Worm (Caenorhabditis elegans) whole organism, L2 larva: ENCODE data around the gene C54F6.5.

Experiments
- C34F6.9 ChIP-seq: fragments of 150-350 bp; optimal IDR thresholded peaks from 2 replicates; lab custom pipeline; 2014; ENCODE audit warnings: missing biosample characterization, missing genetic modification characterization
- F13H6.1 ChIP-seq: sonication (generic microtip); optimal IDR thresholded peaks from 2 replicates; lab custom pipeline; 2016; ENCODE audit warnings: missing genetic modification characterization, missing compliant biosample characterization
- R02D3.7 ChIP-seq: fragments of 150-350 bp; optimal IDR thresholded peaks from 2 replicates; lab custom pipeline; 2014; ENCODE audit warnings: missing biosample characterization, missing genetic modification characterization
- Y55F3AM.14 ChIP-seq: fragments of 200-800 bp; sonication (Bioruptor generic); optimal IDR thresholded peaks from 2 replicates; lab custom pipeline; 2018; ENCODE audit warnings: mild to moderate bottlenecking, missing genetic modification characterization, missing compliant biosample characterization
- ZK546.5 ChIP-seq: sonication (generic microtip); optimal IDR thresholded peaks from 2 replicates; lab custom pipeline; 2017; ENCODE audit warnings: missing biosample characterization, missing genetic modification characterization
- alr-1 ChIP-seq: fragments of 150-350 bp; optimal IDR thresholded peaks from 2 replicates; lab custom pipeline; 2014; ENCODE audit warnings: missing biosample characterization, missing genetic modification characterization
- aly-2 ChIP-seq: fragments of 150-350 bp; optimal IDR thresholded peaks from 2 replicates; lab custom pipeline; 2014; ENCODE audit warnings: missing biosample characterization, missing genetic modification characterization
- ama-1 ChIP-seq: fragments of 150-350 bp; optimal IDR thresholded peaks from 2 replicates; lab custom pipeline; 2018; ENCODE audit warnings: inconsistent platforms
- blmp-1 ChIP-seq: sonication (generic microtip); optimal IDR thresholded peaks from 2 replicates; lab custom pipeline; 2017; ENCODE audit warnings: missing genetic modification characterization, mild to moderate bottlenecking, missing compliant biosample characterization, antibody characterized with exemption, moderate library complexity; ENCODE audit not compliant: insufficient read depth
- ceh-16 ChIP-seq: fragments of 150-350 bp; optimal IDR thresholded peaks from 2 replicates; lab custom pipeline; 2014; ENCODE audit warnings: missing biosample characterization, missing genetic modification characterization
- ceh-82 ChIP-seq: fragments of 150-350 bp; optimal IDR thresholded peaks from 2 replicates; lab custom pipeline; 2014; ENCODE audit warnings: missing biosample characterization, missing genetic modification characterization
- crh-2 ChIP-seq: sonication (generic microtip); optimal IDR thresholded peaks from 2 replicates; lab custom pipeline; 2017; ENCODE audit warnings: missing biosample characterization, missing genetic modification characterization
- dmd-4 ChIP-seq: sonication (generic microtip); optimal IDR thresholded peaks from 2 replicates; lab custom pipeline; 2017; ENCODE audit warnings: missing biosample characterization, missing genetic modification characterization
- egl-27 ChIP-seq: sonication (generic microtip); optimal IDR thresholded peaks from 3 replicates; lab custom pipeline; 2017; ENCODE audit warnings: missing biosample characterization, missing genetic modification reagents, missing genetic modification characterization
- elt-1 ChIP-seq: fragments of 150-350 bp; optimal IDR thresholded peaks from 2 replicates; lab custom pipeline; 2014; ENCODE audit warnings: missing biosample characterization, missing genetic modification characterization
- elt-3 ChIP-seq: sonication (generic microtip); optimal IDR thresholded peaks from 2 replicates; lab custom pipeline; 2017; ENCODE audit warnings: missing biosample characterization, missing genetic modification characterization
- fos-1 ChIP-seq: fragments of 150-350 bp; optimal IDR thresholded peaks from 2 replicates; lab custom pipeline; 2014; ENCODE audit warnings: missing biosample characterization, missing genetic modification characterization
- lin-11 ChIP-seq: fragments of 150-350 bp; sonication (generic microtip); optimal IDR thresholded peaks from 2 replicates; lab custom pipeline; 2014; ENCODE audit warnings: missing biosample characterization, missing genetic modification characterization, inconsistent platforms, mixed read lengths
- lin-39 ChIP-seq: fragments of 150-350 bp; optimal IDR thresholded peaks from 2 replicates; lab custom pipeline; 2014; ENCODE audit warnings: missing biosample characterization, missing genetic modification reagents, missing genetic modification characterization
- lsy-2 ChIP-seq, 2 experiments: fragments of 150-350 bp in 1 of 2; sonication (generic microtip) in 1 of 2; optimal IDR thresholded peaks; 2 replicates each; lab custom pipeline; 2014 to 2017; ENCODE audit warnings: missing biosample characterization in 2 of 2, missing genetic modification characterization in 2 of 2
- mab-5 ChIP-seq: fragments of 150-350 bp; optimal IDR thresholded peaks from 2 replicates; lab custom pipeline; 2014; ENCODE audit warnings: missing biosample characterization, missing genetic modification characterization
- mbf-1 ChIP-seq: sonication (generic microtip); optimal IDR thresholded peaks from 2 replicates; lab custom pipeline; 2017; ENCODE audit warnings: missing biosample characterization, missing genetic modification characterization
- mdl-1 ChIP-seq, 2 experiments: fragments of 150-350 bp in 1 of 2; sonication (generic microtip) in 1 of 2; optimal IDR thresholded peaks; 2 replicates each; lab custom pipeline; 2017; ENCODE audit warnings: missing biosample characterization in 2 of 2, missing genetic modification characterization in 2 of 2
- nhr-11 ChIP-seq: fragments of 150-350 bp; optimal IDR thresholded peaks from 2 replicates; lab custom pipeline; 2014; ENCODE audit warnings: missing biosample characterization, missing genetic modification characterization
- nhr-129 ChIP-seq: fragments of 150-350 bp; optimal IDR thresholded peaks from 2 replicates; lab custom pipeline; 2014; ENCODE audit warnings: missing biosample characterization, missing genetic modification characterization
- nhr-21 ChIP-seq: fragments of 150-350 bp; optimal IDR thresholded peaks from 2 replicates; lab custom pipeline; 2014; ENCODE audit warnings: missing biosample characterization, missing genetic modification characterization
- nhr-237 ChIP-seq: fragments of 150-350 bp; optimal IDR thresholded peaks from 2 replicates; lab custom pipeline; 2014; ENCODE audit warnings: missing biosample characterization, missing genetic modification characterization
- nhr-25 ChIP-seq: fragments of 150-350 bp; sonication (generic microtip); optimal IDR thresholded peaks from 3 replicates; lab custom pipeline; 2014; ENCODE audit warnings: missing biosample characterization, missing genetic modification characterization
- nhr-6 ChIP-seq: fragments of 150-350 bp; optimal IDR thresholded peaks from 2 replicates; lab custom pipeline; 2014; ENCODE audit warnings: missing biosample characterization, missing genetic modification characterization
- nhr-77 ChIP-seq: fragments of 150-350 bp; optimal IDR thresholded peaks from 2 replicates; lab custom pipeline; 2014; ENCODE audit warnings: missing biosample characterization, missing genetic modification characterization
- sma-3 ChIP-seq: sonication (generic microtip); optimal IDR thresholded peaks from 2 replicates; lab custom pipeline; 2016; ENCODE audit warnings: missing genetic modification reagents, missing genetic modification characterization, missing compliant biosample characterization
- unc-39 ChIP-seq: fragments of 150-350 bp; optimal IDR thresholded peaks from 2 replicates; lab custom pipeline; 2014; ENCODE audit warnings: missing biosample characterization, missing genetic modification characterization
- unc-55 ChIP-seq: fragments of 150-350 bp; sonication (generic microtip); optimal IDR thresholded peaks from 3 replicates; lab custom pipeline; 2014; ENCODE audit warnings: missing biosample characterization, missing genetic modification reagents, missing genetic modification characterization
- zag-1 ChIP-seq: fragments of 150-350 bp; optimal IDR thresholded peaks from 2 replicates; lab custom pipeline; 2014; ENCODE audit warnings: missing biosample characterization, missing genetic modification characterization
- ztf-1 ChIP-seq: fragments of 200-800 bp; sonication (Bioruptor generic); conservative IDR thresholded peaks from 2 replicates; pipeline ENCODE4 v1.3.6; 2022; ENCODE audit warnings: missing genetic modification characterization, missing compliant biosample characterization
- ztf-11 ChIP-seq: sonication (generic microtip); optimal IDR thresholded peaks from 2 replicates; lab custom pipeline; 2017; ENCODE audit warnings: missing biosample characterization, missing genetic modification characterization
- ztf-4 ChIP-seq: fragments of 150-350 bp; optimal IDR thresholded peaks from 2 replicates; lab custom pipeline; 2014; ENCODE audit warnings: missing biosample characterization, missing genetic modification characterization

Gene C54F6.5

DNA sequence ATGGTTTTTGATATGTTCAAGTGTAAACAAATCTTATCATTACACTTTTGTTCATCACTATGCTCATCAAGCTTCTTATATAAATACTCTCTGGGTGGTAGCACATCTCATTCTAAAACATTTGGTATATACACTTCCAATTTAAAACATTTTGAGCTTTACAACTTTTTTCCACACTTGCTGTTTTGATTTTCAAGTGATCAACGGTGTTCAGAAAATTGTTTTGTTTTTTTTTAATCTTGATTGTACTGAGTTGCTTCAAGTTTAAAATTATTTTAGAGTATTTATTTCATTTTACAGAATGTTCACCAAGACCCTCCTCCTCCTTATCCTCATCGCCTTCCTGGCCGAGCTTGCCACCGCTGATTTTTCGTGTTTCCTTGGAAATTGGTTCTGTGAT is at the start of gene C54F6.5:
Gene C54F6.5 (plus strand): TSS at position 301 of the 400 bp plus-strand sequence.
- no peak for TF ChIP-seq nhr-6

DNA sequence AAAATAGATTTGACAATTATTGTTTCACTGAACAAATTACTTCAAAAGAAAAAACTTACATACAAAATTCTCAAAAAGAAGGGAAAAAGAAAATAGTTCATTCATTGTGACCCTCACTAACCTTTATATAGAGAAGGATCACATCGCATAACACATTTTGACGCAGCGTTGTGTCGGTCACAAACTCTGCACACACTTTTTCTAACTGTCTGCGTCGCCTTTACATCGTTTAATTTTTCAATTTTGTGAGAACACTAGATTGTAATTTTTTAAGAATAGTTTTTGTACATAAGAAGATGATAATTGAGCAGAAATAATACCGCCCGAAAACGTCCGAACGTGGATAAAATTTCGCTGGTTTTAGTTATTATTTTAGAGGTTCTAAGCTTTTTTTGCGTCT is 48.0 kb upstream of the C54F6.5 start, which contains the start of gene C18B10.6:
Gene C18B10.6 (minus strand): TSS at position 101 of the 400 bp plus-strand sequence.
- TF ChIP-seq mdl-1 (tag; optimal IDR thresholded peaks at IDR 0.05; lab: Kevin White, UChicago) (no peak), R02D3.7 (tag; lab: Kevin White, UChicago) (no peak), lin-39 (tag; lab: Kevin White, UChicago) (no peak), nhr-237 (tag; lab: Kevin White, UChicago) (no peak), mab-5 (tag; lab: Kevin White, UChicago) (no peak), ceh-82 (no peak), egl-27 (tag; lab: Kevin White, UChicago) (no peak), elt-3 (no peak), nhr-25 (tag; lab: Kevin White, UChicago) (no peak), Y55F3AM.14 (GFP tag; lab: Kevin White, UChicago) (no peak)

DNA sequence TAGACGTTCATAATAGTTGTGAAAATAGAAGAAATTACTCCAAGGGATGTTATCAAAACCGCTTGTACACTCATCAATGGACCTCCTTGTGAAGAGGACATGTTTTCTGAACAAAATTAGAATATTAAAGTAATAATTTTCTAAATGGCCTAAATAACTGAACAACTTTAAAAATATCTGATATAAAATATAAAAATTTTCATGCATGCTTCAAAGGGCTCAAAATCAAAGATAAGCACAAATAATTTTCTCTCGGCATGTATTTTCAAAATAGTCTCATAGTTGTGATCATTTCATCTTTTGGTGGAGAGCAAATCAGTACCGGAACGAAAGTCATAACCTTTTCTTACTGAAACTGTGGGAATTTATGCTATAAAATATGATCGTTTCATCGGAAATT is 43.9 kb upstream of the C54F6.5 start, which contains the start of gene srbc-8:
Gene srbc-8 (minus strand): TSS at position 101 of the 400 bp plus-strand sequence.
- TF ChIP-seq mab-5 (tag; lab: Kevin White, UChicago) (no peak), unc-55 (GFP tag; lab: Kevin White, UChicago) (no peak), nhr-237 (tag; lab: Kevin White, UChicago) (no peak), dmd-4 (no peak), ceh-82 (no peak), unc-39 (tag; lab: Kevin White, UChicago) (no peak), elt-3 (no peak), nhr-77 (tag; lab: Kevin White, UChicago) (no peak), R02D3.7 (tag; lab: Kevin White, UChicago) (no peak), crh-2 (tag; lab: Kevin White, UChicago) (no peak), aly-2 (tag; lab: Kevin White, UChicago) (no peak), F13H6.1 (tag; lab: Kevin White, UChicago) (no peak), ceh-16 (tag; lab: Kevin White, UChicago) (no peak), nhr-11 (tag; lab: Kevin White, UChicago) (no peak), mbf-1 (tag; lab: Kevin White, UChicago) (no peak), ztf-1 (GFP tag; lab: Robert Waterston, UW) (no peak), lsy-2 (tag; optimal IDR thresholded peaks at IDR 0.05; lab: Kevin White, UChicago) (no peak), ztf-11 (tag; lab: Kevin White, UChicago) (no peak)

DNA sequence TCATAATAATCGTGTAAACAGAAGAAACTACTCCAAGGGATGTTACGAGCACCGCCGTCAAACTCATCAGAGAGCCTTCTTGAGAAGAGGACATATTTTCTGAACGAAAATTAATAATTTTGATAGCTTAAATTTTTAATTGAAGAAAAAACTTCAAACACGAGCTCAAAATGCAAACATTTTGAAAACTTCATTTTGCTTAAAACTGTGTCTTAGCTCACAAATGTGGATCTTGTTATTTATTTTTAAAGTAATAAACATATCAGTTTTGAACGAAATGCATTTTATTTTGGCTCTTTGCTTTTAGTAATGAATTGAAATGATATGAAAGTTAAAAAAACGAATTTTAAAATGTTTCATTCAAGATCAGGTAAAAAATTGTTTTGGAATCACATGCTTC is 41.4 kb upstream of the C54F6.5 start, which contains the start of gene srbc-7:
Gene srbc-7 (minus strand): TSS at position 101 of the 400 bp plus-strand sequence.
- TF ChIP-seq nhr-77 (tag; lab: Kevin White, UChicago), result no peak
- TF ChIP-seq ztf-4, result no peak
- TF ChIP-seq ceh-82, result no peak
- no peak for TF ChIP-seq nhr-21 (tag; lab: Kevin White, UChicago)
- TF ChIP-seq blmp-1 (tag; lab: Kevin White, UChicago), result no peak
- TF ChIP-seq sma-3 (GFP tag; lab: Kevin White, UChicago), result no peak
- no peak for TF ChIP-seq nhr-11 (tag; lab: Kevin White, UChicago)
- TF ChIP-seq C34F6.9 (tag; lab: Kevin White, UChicago), result no peak
- TF ChIP-seq F13H6.1 (tag; lab: Kevin White, UChicago), result no peak
- TF ChIP-seq zag-1 (tag; lab: Kevin White, UChicago), result no peak
- no peak for TF ChIP-seq alr-1
- TF ChIP-seq dmd-4, result no peak
- no peak for TF ChIP-seq Y55F3AM.14 (GFP tag; lab: Kevin White, UChicago)
- no peak for TF ChIP-seq egl-27 (tag; lab: Kevin White, UChicago)
- no peak for TF ChIP-seq nhr-129 (tag; lab: Kevin White, UChicago)
- TF ChIP-seq aly-2 (tag; lab: Kevin White, UChicago), result no peak
- no peak for TF ChIP-seq lsy-2 (tag; optimal IDR thresholded peaks at IDR 0.05; lab: Kevin White, UChicago)
- TF ChIP-seq ZK546.5 (tag; lab: Kevin White, UChicago), result no peak
- no peak for TF ChIP-seq nhr-237 (tag; lab: Kevin White, UChicago)
- no peak for TF ChIP-seq fos-1

DNA sequence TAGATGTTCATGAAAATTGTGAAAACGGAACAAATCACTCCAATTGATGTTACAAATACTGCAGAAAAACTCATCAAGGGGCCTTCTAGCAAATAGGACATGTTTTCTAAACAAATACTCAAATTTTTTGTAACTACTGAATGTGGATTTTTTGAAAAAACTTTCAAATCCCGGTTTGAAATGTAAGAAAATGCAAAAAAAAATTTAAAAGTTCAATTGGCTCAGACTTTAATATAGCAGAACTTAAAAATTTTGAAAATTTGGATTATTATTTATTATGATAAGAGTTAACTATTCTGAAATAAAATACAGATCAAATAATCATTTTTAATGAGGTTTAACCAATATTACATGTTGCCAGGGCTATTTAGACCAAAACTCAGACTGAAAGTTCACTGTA is 38.6 kb upstream of the C54F6.5 start, which contains the start of gene srbc-9:
Gene srbc-9 (minus strand): TSS at position 101 of the 400 bp plus-strand sequence.
- TF ChIP-seq nhr-77 (tag; lab: Kevin White, UChicago) (no peak), lin-11 (no peak), elt-1 (tag; lab: Kevin White, UChicago) (no peak), dmd-4 (no peak), nhr-21 (tag; lab: Kevin White, UChicago) (no peak), mdl-1 (tag; optimal IDR thresholded peaks at IDR 0.05; lab: Kevin White, UChicago) (no peak), sma-3 (GFP tag; lab: Kevin White, UChicago) (no peak), R02D3.7 (tag; lab: Kevin White, UChicago) (no peak), ZK546.5 (tag; lab: Kevin White, UChicago) (no peak), ama-1 (lab: Kevin White, UChicago) (no peak)
- TF ChIP-seq, all 48 proteins: peak for 0
